Worm (Caenorhabditis elegans) whole organism, L1 larva: ENCODE results near the gene C16B8.4.

Source experiments
- C16A3.4 ChIP-seq: fragments of 150-350 bp; optimal IDR thresholded peaks from 2 replicates; lab custom pipeline; 2014; ENCODE audit warnings: missing biosample characterization, missing genetic modification characterization
- C34B4.2 ChIP-seq: sonication (generic microtip); optimal IDR thresholded peaks from 2 replicates; lab custom pipeline; 2017; ENCODE audit warnings: mild to moderate bottlenecking, missing genetic modification characterization, missing compliant biosample characterization
- F16B12.6 ChIP-seq: fragments of 150-350 bp; optimal IDR thresholded peaks from 2 replicates; lab custom pipeline; 2014; ENCODE audit warnings: missing biosample characterization, missing genetic modification characterization
- Y116A8C.19 ChIP-seq: sonication (generic microtip); optimal IDR thresholded peaks from 2 replicates; lab custom pipeline; 2016; ENCODE audit warnings: missing compliant biosample characterization, missing genetic modification characterization, borderline replicate concordance
- aly-2 ChIP-seq: fragments of 150-350 bp; optimal IDR thresholded peaks from 2 replicates; lab custom pipeline; 2014; ENCODE audit warnings: missing biosample characterization, missing genetic modification characterization
- ama-1 ChIP-seq: fragments of 150-350 bp; optimal IDR thresholded peaks from 2 replicates; lab custom pipeline; 2014
- blmp-1 ChIP-seq: fragments of 150-350 bp; optimal IDR thresholded peaks from 2 replicates; lab custom pipeline; 2014; ENCODE audit warnings: missing biosample characterization, missing genetic modification characterization
- ceh-63 ChIP-seq: fragments of 200-800 bp; sonication (Bioruptor generic); optimal IDR thresholded peaks from 2 replicates; lab custom pipeline; 2018; ENCODE audit warnings: mild to moderate bottlenecking, missing genetic modification characterization, missing compliant biosample characterization
- ceh-8 ChIP-seq: fragments of 200-800 bp; sonication (Bioruptor generic); optimal IDR thresholded peaks from 2 replicates; lab custom pipeline; 2018; ENCODE audit warnings: mild to moderate bottlenecking, missing genetic modification characterization, moderate library complexity, missing compliant biosample characterization
- ceh-82 ChIP-seq, 3 experiments: fragments of 150-350 bp in 1 of 3; sonication (generic microtip) in 2 of 3; optimal IDR thresholded peaks; 2 replicates each; lab custom pipeline; 2014 to 2017; ENCODE audit warnings: missing biosample characterization in 3 of 3, missing genetic modification characterization in 3 of 3
- ceh-88 ChIP-seq: fragments of 200-800 bp; sonication (Bioruptor generic); IDR thresholded peaks from 2 replicates; pipeline ENCODE4 v1.3.6; 2022; ENCODE audit warnings: missing genetic modification characterization, missing compliant biosample characterization
- dpl-1 ChIP-seq, 3 experiments: fragments of 150-350 bp in 2 of 3; sonication (generic microtip) in 1 of 3; optimal IDR thresholded peaks; 2 replicates each; lab custom pipeline; 2014 to 2017; ENCODE audit warnings: missing biosample characterization in 3 of 3, missing genetic modification characterization in 3 of 3, missing genetic modification reagents in 3 of 3
- dsc-1 ChIP-seq: sonication (generic microtip); optimal IDR thresholded peaks from 2 replicates; lab custom pipeline; 2016; ENCODE audit warnings: mild to moderate bottlenecking, missing genetic modification characterization, missing compliant biosample characterization
- egl-13 ChIP-seq: sonication (generic microtip); optimal IDR thresholded peaks from 2 replicates; lab custom pipeline; 2016; ENCODE audit warnings: missing genotype, missing genetic modification reagents, missing genetic modification characterization, missing compliant biosample characterization
- fkh-10 ChIP-seq: sonication (generic microtip); optimal IDR thresholded peaks from 2 replicates; lab custom pipeline; 2017; ENCODE audit warnings: missing biosample characterization, missing genetic modification reagents, missing genetic modification characterization
- fkh-4 ChIP-seq: sonication (generic microtip); optimal IDR thresholded peaks from 2 replicates; lab custom pipeline; 2016; ENCODE audit warnings: missing compliant biosample characterization, missing genetic modification characterization, borderline replicate concordance
- fos-1 ChIP-seq: fragments of 150-350 bp; optimal IDR thresholded peaks from 2 replicates; lab custom pipeline; 2014; ENCODE audit warnings: missing biosample characterization, missing genetic modification characterization
- grh-1 ChIP-seq: fragments of 200-800 bp; sonication (Bioruptor generic); IDR thresholded peaks from 2 replicates; pipeline ENCODE4 v1.3.6; 2022; ENCODE audit warnings: missing genetic modification reagents, missing genetic modification characterization, missing compliant biosample characterization
- hlh-4 ChIP-seq: sonication (generic microtip); optimal IDR thresholded peaks from 2 replicates; lab custom pipeline; 2016; ENCODE audit warnings: mild to moderate bottlenecking, missing genetic modification characterization, missing compliant biosample characterization
- irx-1 ChIP-seq: sonication (generic microtip); optimal IDR thresholded peaks from 2 replicates; lab custom pipeline; 2016; ENCODE audit warnings: missing genetic modification characterization, missing compliant biosample characterization
- lin-14 ChIP-seq: fragments of 200-800 bp; sonication (Bioruptor generic); optimal IDR thresholded peaks from 2 replicates; lab custom pipeline; 2018; ENCODE audit warnings: mild to moderate bottlenecking, missing genetic modification characterization, moderate library complexity, missing compliant biosample characterization
- lin-15B ChIP-seq: fragments of 150-350 bp; sonication (generic microtip); optimal IDR thresholded peaks from 3 replicates; lab custom pipeline; 2014; ENCODE audit warnings: missing biosample characterization, missing genetic modification characterization
- lin-35 ChIP-seq, 2 experiments: fragments of 150-350 bp; optimal IDR thresholded peaks; 2 replicates each; lab custom pipeline; 2014; ENCODE audit warnings: missing biosample characterization in 2 of 2, missing genetic modification characterization in 2 of 2, missing genetic modification reagents in 2 of 2
- lin-39 ChIP-seq: fragments of 150-350 bp; optimal IDR thresholded peaks from 2 replicates; lab custom pipeline; 2014; ENCODE audit warnings: missing biosample characterization, missing genetic modification reagents, missing genetic modification characterization
- lir-3 ChIP-seq: sonication (generic microtip); optimal IDR thresholded peaks from 2 replicates; lab custom pipeline; 2016; ENCODE audit warnings: mild to moderate bottlenecking, missing genetic modification characterization, moderate library complexity, missing compliant biosample characterization; ENCODE audit not compliant: poor library complexity
- lsy-2 ChIP-seq, 2 experiments: fragments of 150-350 bp; optimal IDR thresholded peaks; 2 replicates each; lab custom pipeline; 2014; ENCODE audit warnings: missing biosample characterization in 2 of 2, missing genetic modification characterization in 2 of 2
- mef-2 ChIP-seq: fragments of 150-350 bp; optimal IDR thresholded peaks from 2 replicates; lab custom pipeline; 2014; ENCODE audit warnings: missing biosample characterization, missing genetic modification characterization
- mep-1 ChIP-seq: fragments of 150-350 bp; optimal IDR thresholded peaks from 2 replicates; lab custom pipeline; 2014; ENCODE audit warnings: missing biosample characterization, missing genetic modification characterization
- nhr-11 ChIP-seq: fragments of 150-350 bp; optimal IDR thresholded peaks from 2 replicates; lab custom pipeline; 2014; ENCODE audit warnings: missing biosample characterization, missing genetic modification characterization
- nhr-12 ChIP-seq: sonication (generic microtip); optimal IDR thresholded peaks from 2 replicates; lab custom pipeline; 2017; ENCODE audit warnings: missing biosample characterization, missing genetic modification characterization
- nhr-237 ChIP-seq: fragments of 150-350 bp; optimal IDR thresholded peaks from 2 replicates; lab custom pipeline; 2014; ENCODE audit warnings: missing biosample characterization, missing genetic modification characterization
- nhr-28 ChIP-seq: fragments of 150-350 bp; optimal IDR thresholded peaks from 2 replicates; lab custom pipeline; 2014; ENCODE audit warnings: missing biosample characterization, missing genetic modification characterization
- nhr-76 ChIP-seq: sonication (generic microtip); optimal IDR thresholded peaks from 2 replicates; lab custom pipeline; 2017; ENCODE audit warnings: missing biosample characterization, missing genetic modification characterization
- nhr-77 ChIP-seq: fragments of 150-350 bp; optimal IDR thresholded peaks from 2 replicates; lab custom pipeline; 2014; ENCODE audit warnings: missing biosample characterization, missing genetic modification characterization
- nhr-85 ChIP-seq: sonication (generic microtip); peaks from one replicate; lab custom pipeline; 2016; ENCODE audit warnings: missing genetic modification characterization, inconsistent platforms, missing compliant biosample characterization
- nhr-90 ChIP-seq: sonication (generic microtip); optimal IDR thresholded peaks from 2 replicates; lab custom pipeline; 2016; ENCODE audit warnings: mild to moderate bottlenecking, missing genetic modification characterization, missing compliant biosample characterization; ENCODE audit not compliant: poor library complexity
- pag-3 ChIP-seq: sonication (generic microtip); optimal IDR thresholded peaks from 2 replicates; lab custom pipeline; 2017; ENCODE audit warnings: missing genetic modification characterization, mild to moderate bottlenecking, missing compliant biosample characterization, antibody characterized with exemption, borderline replicate concordance; ENCODE audit not compliant: insufficient read depth
- pqm-1 ChIP-seq: sonication (generic microtip); optimal IDR thresholded peaks from 3 replicates; lab custom pipeline; 2017; ENCODE audit warnings: missing biosample characterization, missing genetic modification characterization
- rnt-1 ChIP-seq: sonication (generic microtip); optimal IDR thresholded peaks from 2 replicates; lab custom pipeline; 2016; ENCODE audit warnings: mild to moderate bottlenecking, missing genetic modification characterization, moderate library complexity, missing compliant biosample characterization
- skn-1 ChIP-seq: fragments of 150-350 bp; optimal IDR thresholded peaks from 2 replicates; lab custom pipeline; 2014; ENCODE audit warnings: missing biosample characterization, missing genetic modification characterization
- snu-23 ChIP-seq: sonication (generic microtip); optimal IDR thresholded peaks from 2 replicates; lab custom pipeline; 2016; ENCODE audit warnings: missing genetic modification characterization, missing compliant biosample characterization
- sox-4 ChIP-seq: sonication (generic microtip); optimal IDR thresholded peaks from 2 replicates; lab custom pipeline; 2016; ENCODE audit warnings: missing genetic modification characterization, missing compliant biosample characterization
- sptf-1 ChIP-seq: fragments of 150-350 bp; optimal IDR thresholded peaks from 2 replicates; lab custom pipeline; 2014; ENCODE audit warnings: missing biosample characterization, missing genetic modification characterization
- sup-37 ChIP-seq: fragments of 200-800 bp; sonication (Bioruptor generic); optimal IDR thresholded peaks from 2 replicates; lab custom pipeline; 2018; ENCODE audit warnings: mild to moderate bottlenecking, missing genetic modification characterization, missing compliant biosample characterization
- swsn-7 ChIP-seq: sonication (generic microtip); optimal IDR thresholded peaks from 2 replicates; lab custom pipeline; 2016; ENCODE audit warnings: missing genetic modification characterization, missing compliant biosample characterization
- tlp-1 ChIP-seq: fragments of 150-350 bp; optimal IDR thresholded peaks from 2 replicates; lab custom pipeline; 2014; ENCODE audit warnings: missing biosample characterization, missing genetic modification characterization
- unc-30 ChIP-seq: sonication (generic microtip); optimal IDR thresholded peaks from 2 replicates; lab custom pipeline; 2017; ENCODE audit warnings: missing biosample characterization, missing genetic modification characterization
- unc-86 ChIP-seq: sonication (generic microtip); optimal IDR thresholded peaks from 2 replicates; lab custom pipeline; 2016; ENCODE audit warnings: missing genetic modification characterization, missing compliant biosample characterization
- unc-98 ChIP-seq: fragments of 200-800 bp; sonication (Bioruptor generic); IDR thresholded peaks from 2 replicates; pipeline ENCODE4 v1.3.6; 2022; ENCODE audit warnings: missing genetic modification characterization, missing compliant biosample characterization
- vab-15 ChIP-seq: sonication (generic microtip); optimal IDR thresholded peaks from 2 replicates; lab custom pipeline; 2017; ENCODE audit warnings: missing genotype, mild to moderate bottlenecking, missing genetic modification characterization, missing compliant biosample characterization
- xbp-1 ChIP-seq: sonication (generic microtip); optimal IDR thresholded peaks from 2 replicates; lab custom pipeline; 2016; ENCODE audit warnings: missing genetic modification characterization, missing compliant biosample characterization
- zag-1 ChIP-seq: fragments of 150-350 bp; optimal IDR thresholded peaks from 2 replicates; lab custom pipeline; 2014; ENCODE audit warnings: missing biosample characterization, missing genetic modification characterization
- zip-4 ChIP-seq: fragments of 200-800 bp; sonication (Bioruptor generic); optimal IDR thresholded peaks from 2 replicates; lab custom pipeline; 2018; ENCODE audit warnings: mild to moderate bottlenecking, missing genetic modification characterization, moderate library complexity, missing compliant biosample characterization

C16B8.4 gene

ce11 chrX:3969980-3970403 is 3.4 kb downstream of the C16B8.4 start (continued):
- TF ChIP-seq egl-13 (tag; lab: Kevin White, UChicago) (peak; percentile 44), sox-4 (tag; lab: Kevin White, UChicago) (no peak), mef-2 (no peak), mep-1 (tag; lab: Kevin White, UChicago) (peak; percentile 91), lin-39 (tag; lab: Kevin White, UChicago) (no peak), zip-4 (peak; percentile 45), nhr-85 (tag; lab: Kevin White, UChicago) (peak; percentile 94), nhr-90 (tag; lab: Kevin White, UChicago) (peak; percentile 84), nhr-237 (tag; lab: Kevin White, UChicago) (no peak), snu-23 (GFP tag; lab: Kevin White, UChicago) (peak; percentile 92), ceh-63 (no peak), lsy-2 (tag; optimal IDR thresholded peaks at IDR 0.05; lab: Kevin White, UChicago) (peak; percentile 62 to 72), nhr-77 (tag; lab: Kevin White, UChicago) (peak; percentile 77), ceh-8 (GFP tag; lab: Kevin White, UChicago) (no peak), pag-3 (tag; lab: Kevin White, UChicago) (peak; percentile 24), lir-3 (tag; lab: Kevin White, UChicago) (peak; percentile 33), lin-14 (GFP tag; lab: Kevin White, UChicago) (peak; percentile 89), nhr-11 (tag; lab: Kevin White, UChicago) (no peak), lin-15B (tag; lab: Kevin White, UChicago) (peak; percentile 12), fkh-10 (peak; percentile 63), ama-1 (lab: Kevin White, UChicago) (no peak), grh-1 (peak; percentile 61; the same call in 1 of the 2 replicates), C16A3.4 (tag; lab: Kevin White, UChicago) (peak; percentile 78), aly-2 (tag; lab: Kevin White, UChicago) (no peak), blmp-1 (tag; lab: Kevin White, UChicago) (no peak), dsc-1 (tag; lab: Kevin White, UChicago) (peak; percentile 80), unc-86 (peak; percentile 68), tlp-1 (tag; lab: Kevin White, UChicago) (no peak), ceh-88 (GFP tag; lab: Robert Waterston, UW) (peak; percentile 57), fkh-4 (tag; lab: Kevin White, UChicago) (no peak), zag-1 (no peak), dpl-1 (GFP tag; optimal IDR thresholded peaks at IDR 0.05; lab: Kevin White, UChicago) (peak in 2 of 3 experiments; percentile 5 to 14), irx-1 (peak; percentile 71), vab-15 (tag; lab: Kevin White, UChicago) (no peak), nhr-76 (tag; lab: Kevin White, UChicago) (no peak), xbp-1 (peak; percentile 74), F16B12.6 (peak; percentile 17), pqm-1 (no peak), nhr-28 (tag; lab: Kevin White, UChicago) (no peak), ceh-82 (tag; optimal IDR thresholded peaks at IDR 0.05; lab: Kevin White, UChicago) (peak; percentile 69 to 70 (median 70)), rnt-1 (tag; lab: Kevin White, UChicago) (peak; percentile 83), unc-30 (tag; lab: Kevin White, UChicago) (no peak), C34B4.2 (tag; lab: Kevin White, UChicago) (no peak), swsn-7 (tag; lab: Kevin White, UChicago) (peak; percentile 80), nhr-12 (tag; lab: Kevin White, UChicago) (no peak), sup-37 (GFP tag; lab: Kevin White, UChicago) (peak; percentile 12), skn-1 (peak; percentile 62), sptf-1 (tag; lab: Kevin White, UChicago) (no peak), lin-35 (GFP tag; optimal IDR thresholded peaks at IDR 0.05; lab: Kevin White, UChicago) (peak; percentile 43 to 78), unc-98 (GFP tag; lab: Robert Waterston, UW) (no peak; the same call in 1 of the 2 replicates), hlh-4 (tag; lab: Kevin White, UChicago) (no peak), fos-1 (tag; lab: Kevin White, UChicago) (peak; percentile 52), Y116A8C.19 (no peak)
